Fruit fly (Drosophila melanogaster) whole organism, adult: ENCODE data around the gene mab-21.

Experiments
- CG14711 ChIP-seq: fragments of 200-800 bp; sonication (Bioruptor generic); optimal IDR thresholded peaks from 2 replicates; lab custom pipeline; 2018; ENCODE audit warnings: missing biosample characterization, mild to moderate bottlenecking, missing genetic modification characterization, moderate library complexity
- Hr96 ChIP-seq: fragments of 200-800 bp; sonication (Bioruptor generic); optimal IDR thresholded peaks from 2 replicates; lab custom pipeline; 2016; ENCODE audit warnings: missing biosample characterization, missing genetic modification characterization
- Mnt ChIP-seq: fragments of 200-800 bp; sonication (Bioruptor generic); optimal IDR thresholded peaks from 2 replicates; lab custom pipeline; 2016; ENCODE audit warnings: missing biosample characterization, mild to moderate bottlenecking, missing genetic modification characterization
- kay ChIP-seq: fragments of 200-800 bp; sonication (Bioruptor generic); peaks from one replicate; lab custom pipeline; 2016; ENCODE audit warnings: missing biosample characterization, missing genetic modification characterization, borderline replicate concordance

- no peak for TF ChIP-seq Hr96 (GFP tag; lab: Kevin White, UChicago)
- TF ChIP-seq Mnt (GFP tag; lab: Kevin White, UChicago): no peak
- TF ChIP-seq CG14711: no peak
- TF ChIP-seq kay (GFP tag; lab: Kevin White, UChicago): no peak
Observed at dm6 chrX:6052855-6053254, 39.9 kb upstream of the mab-21 start.
